Fruit fly (Drosophila melanogaster) whole organism, embryonic: ENCODE data around the gene RpL7A.

ENCODE experiments used
- CG10321 ChIP-seq: fragments of 200-800 bp; sonication (Bioruptor generic); IDR thresholded peaks from 2 replicates; pipeline ENCODE4 v1.3.6; 2022; ENCODE audit warnings: missing biosample characterization, missing genetic modification characterization
- CG10366 ChIP-seq: fragments of 200-800 bp; sonication (Bioruptor generic); IDR thresholded peaks from 2 replicates; pipeline ENCODE4 v1.3.6; 2022; ENCODE audit warnings: missing biosample characterization, missing genetic modification characterization
- CG11456 ChIP-seq: fragments of 200-800 bp; sonication (Bioruptor generic); IDR thresholded peaks from 3 replicates; pipeline ENCODE4 v1.3.6; 2022; ENCODE audit warnings: missing biosample characterization, missing genetic modification characterization
- CG11504 ChIP-seq: fragments of 200-800 bp; sonication (Bioruptor generic); optimal IDR thresholded peaks from 3 replicates; lab custom pipeline; 2019; ENCODE audit warnings: missing biosample characterization, mild to moderate bottlenecking, missing genetic modification characterization, moderate library complexity
- CG12299 ChIP-seq: fragments of 200-800 bp; sonication (Bioruptor generic); optimal IDR thresholded peaks from 2 replicates; lab custom pipeline; 2018; ENCODE audit warnings: missing biosample characterization, mild to moderate bottlenecking, missing genetic modification characterization
- CG13123 ChIP-seq: fragments of 200-800 bp; sonication (Bioruptor generic); optimal IDR thresholded peaks from 2 replicates; lab custom pipeline; 2016; ENCODE audit warnings: missing biosample characterization, missing genetic modification characterization
- CG14050 ChIP-seq: fragments of 200-800 bp; sonication (Bioruptor generic); IDR thresholded peaks from 3 replicates; pipeline ENCODE4 v1.3.6; 2022; ENCODE audit warnings: missing biosample characterization, missing genetic modification characterization
- CG14710 ChIP-seq: fragments of 200-800 bp; sonication (Bioruptor generic); optimal IDR thresholded peaks from 3 replicates; lab custom pipeline; 2019; ENCODE audit warnings: missing biosample characterization, mild to moderate bottlenecking, missing genetic modification characterization, moderate library complexity
- CG1529 ChIP-seq: fragments of 200-800 bp; sonication (Bioruptor generic); optimal IDR thresholded peaks from 3 replicates; lab custom pipeline; 2018; ENCODE audit warnings: missing biosample characterization, missing genetic modification characterization
- CG31365 ChIP-seq: fragments of 200-800 bp; sonication (Bioruptor generic); optimal IDR thresholded peaks from 2 replicates; lab custom pipeline; 2018; ENCODE audit warnings: missing biosample characterization, mild to moderate bottlenecking, missing genetic modification characterization
- CG31388 ChIP-seq: fragments of 200-800 bp; sonication (Bioruptor generic); optimal IDR thresholded peaks from 2 replicates; lab custom pipeline; 2016; ENCODE audit warnings: missing biosample characterization, missing genetic modification characterization
- CG4730 ChIP-seq: fragments of 200-800 bp; sonication (Bioruptor generic); IDR thresholded peaks from 2 replicates; pipeline ENCODE4 v1.3.6; 2022; ENCODE audit warnings: missing biosample characterization, missing genetic modification characterization
- CG5180 ChIP-seq: fragments of 200-800 bp; sonication (Bioruptor generic); optimal IDR thresholded peaks from 3 replicates; lab custom pipeline; 2017; ENCODE audit warnings: missing biosample characterization, missing genetic modification characterization, mild to moderate bottlenecking, moderate library complexity, missing genetic modification reagents
- CG6175 ChIP-seq: fragments of 200-800 bp; sonication (Bioruptor generic); IDR thresholded peaks from 3 replicates; pipeline ENCODE4 v1.3.6; 2022; ENCODE audit warnings: missing biosample characterization, missing genetic modification characterization
- CG6791 ChIP-seq: fragments of 200-800 bp; sonication (Bioruptor generic); IDR thresholded peaks from 3 replicates; pipeline ENCODE4 v1.3.6; 2022; ENCODE audit warnings: missing biosample characterization, missing genetic modification characterization; ENCODE audit not compliant: partially characterized antibody
- CG8944 ChIP-seq: fragments of 200-800 bp; sonication (Bioruptor generic); optimal IDR thresholded peaks from 3 replicates; lab custom pipeline; 2016; ENCODE audit warnings: missing biosample characterization, missing genetic modification characterization
- CG9215 ChIP-seq: fragments of 200-800 bp; sonication (Bioruptor generic); IDR thresholded peaks from 2 replicates; pipeline ENCODE4 v1.3.6; 2022; ENCODE audit warnings: missing biosample characterization, missing genetic modification characterization
- CTCF ChIP-seq: fragments of 200-800 bp; sonication (Bioruptor generic); optimal IDR thresholded peaks from 2 replicates; lab custom pipeline; 2017; ENCODE audit warnings: missing biosample characterization, mild to moderate bottlenecking, missing genetic modification characterization, moderate library complexity
- Dip2 ChIP-seq: fragments of 200-800 bp; sonication (Bioruptor generic); IDR thresholded peaks from 2 replicates; pipeline ENCODE4 v1.3.6; 2022; ENCODE audit warnings: missing biosample characterization, missing genetic modification characterization
- Dref ChIP-seq: fragments of 200-800 bp; sonication (Bioruptor generic); IDR thresholded peaks from 2 replicates; pipeline ENCODE4 v1.3.6; 2022; ENCODE audit warnings: missing biosample characterization, missing genetic modification characterization
- E2f1 ChIP-seq: fragments of 200-800 bp; sonication (Bioruptor generic); IDR thresholded peaks from 2 replicates; pipeline ENCODE4 v1.3.6; 2022; ENCODE audit warnings: missing biosample characterization, missing genetic modification characterization
- ERR ChIP-seq: fragments of 200-800 bp; sonication (Bioruptor generic); optimal IDR thresholded peaks from 2 replicates; lab custom pipeline; 2016; ENCODE audit warnings: missing biosample characterization, missing genetic modification characterization
- Fer3 ChIP-seq: fragments of 200-800 bp; sonication (Bioruptor generic); optimal IDR thresholded peaks from 2 replicates; lab custom pipeline; 2018; ENCODE audit warnings: missing biosample characterization, mild to moderate bottlenecking, missing genetic modification characterization, moderate library complexity
- GATAe ChIP-seq: fragments of 200-800 bp; sonication (Bioruptor generic); conservative IDR thresholded peaks from 2 replicates; pipeline ENCODE4 v1.3.6; 2022; ENCODE audit warnings: missing biosample characterization, missing genetic modification characterization
- Hr78 ChIP-seq, 2 experiments: fragments of 200-800 bp in 1 of 2; fragments of >200 bp in 1 of 2; sonication (Bioruptor generic) in 1 of 2; optimal IDR thresholded peaks; 2 replicates each; lab custom pipeline; 2017 to 2019; ENCODE audit warnings: missing biosample characterization in 2 of 2, missing genetic modification characterization in 2 of 2, mild to moderate bottlenecking in 1 of 2, moderate library complexity in 1 of 2
- Lpt ChIP-seq: fragments of >200 bp; optimal IDR thresholded peaks from 2 replicates; lab custom pipeline; 2018; ENCODE audit warnings: missing biosample characterization, missing genetic modification characterization
- NFAT ChIP-seq: fragments of 200-800 bp; sonication (Bioruptor generic); IDR thresholded peaks from 2 replicates; pipeline ENCODE4 v1.3.6; 2022; ENCODE audit warnings: missing biosample characterization, missing genetic modification characterization
- NfI ChIP-seq: fragments of 200-800 bp; sonication (Bioruptor generic); optimal IDR thresholded peaks from 3 replicates; lab custom pipeline; 2018; ENCODE audit warnings: missing biosample characterization, mild to moderate bottlenecking, missing genetic modification characterization, moderate library complexity
- Oli ChIP-seq: fragments of 200-800 bp; sonication (Bioruptor generic); optimal IDR thresholded peaks from 2 replicates; lab custom pipeline; 2018; ENCODE audit warnings: missing biosample characterization, mild to moderate bottlenecking, missing genetic modification characterization, moderate library complexity
- Ptx1 ChIP-seq: fragments of 200-800 bp; sonication (Bioruptor generic); IDR thresholded peaks from 2 replicates; pipeline ENCODE4 v1.3.6; 2022; ENCODE audit warnings: missing biosample characterization, missing genetic modification characterization
- Side ChIP-seq: fragments of 200-800 bp; sonication (Bioruptor generic); optimal IDR thresholded peaks from 2 replicates; lab custom pipeline; 2016; ENCODE audit warnings: missing biosample characterization, missing genetic modification characterization
- Xbp1 ChIP-seq: fragments of 200-800 bp; sonication (Bioruptor generic); optimal IDR thresholded peaks from 3 replicates; lab custom pipeline; 2016; ENCODE audit warnings: missing biosample characterization, mild to moderate bottlenecking, missing genetic modification characterization
- aop ChIP-seq: fragments of 200-800 bp; sonication (Bioruptor generic); IDR thresholded peaks from 2 replicates; pipeline ENCODE4 v1.3.6; 2022; ENCODE audit warnings: missing biosample characterization, missing genetic modification characterization
- bcd ChIP-seq: fragments of 200-800 bp; sonication (Bioruptor generic); optimal IDR thresholded peaks from 2 replicates; lab custom pipeline; 2017; ENCODE audit warnings: missing biosample characterization, mild to moderate bottlenecking, missing genetic modification characterization
- cas ChIP-seq: fragments of 200-800 bp; sonication (Bioruptor generic); IDR thresholded peaks from 2 replicates; pipeline ENCODE4 v1.3.6; 2022; ENCODE audit warnings: missing biosample characterization, missing genetic modification characterization
- caup ChIP-seq: fragments of 200-800 bp; sonication (Bioruptor generic); optimal IDR thresholded peaks from 3 replicates; lab custom pipeline; 2017; ENCODE audit warnings: missing biosample characterization, mild to moderate bottlenecking, missing genetic modification characterization, moderate library complexity; ENCODE audit not compliant: severe bottlenecking
- crc ChIP-seq: fragments of 200-800 bp; sonication (Bioruptor generic); optimal IDR thresholded peaks from 2 replicates; lab custom pipeline; 2016; ENCODE audit warnings: missing biosample characterization, missing genetic modification characterization
- eyg ChIP-seq: fragments of 200-800 bp; sonication (Bioruptor generic); optimal IDR thresholded peaks from 3 replicates; lab custom pipeline; 2016; ENCODE audit warnings: missing biosample characterization, missing genetic modification characterization
- fd96Cb ChIP-seq: fragments of 200-800 bp; sonication (Bioruptor generic); optimal IDR thresholded peaks from 2 replicates; lab custom pipeline; 2018; ENCODE audit warnings: missing biosample characterization, mild to moderate bottlenecking, missing genetic modification characterization, moderate library complexity
- gcm ChIP-seq: fragments of 200-800 bp; sonication (Bioruptor generic); optimal IDR thresholded peaks from 2 replicates; lab custom pipeline; 2019; ENCODE audit warnings: missing biosample characterization, mild to moderate bottlenecking, missing genetic modification characterization, moderate library complexity
- gt ChIP-seq: fragments of 200-800 bp; sonication (Bioruptor generic); IDR thresholded peaks from 2 replicates; pipeline ENCODE4 v1.3.6; 2022; ENCODE audit warnings: missing biosample characterization, missing genetic modification characterization
- pita ChIP-seq: fragments of 200-800 bp; sonication (Bioruptor generic); optimal IDR thresholded peaks from 2 replicates; lab custom pipeline; 2017; ENCODE audit warnings: missing biosample characterization, mild to moderate bottlenecking, missing genetic modification characterization
- sc ChIP-seq, 3 experiments: fragments of >200 bp in 2 of 3; fragments of 200-800 bp in 1 of 3; sonication (Bioruptor generic) in 1 of 3; optimal IDR thresholded peaks; 2 replicates in 2 of 3; 3 replicates in 1 of 3; lab custom pipeline; 2017; ENCODE audit warnings: mild to moderate bottlenecking in 1 of 3, missing biosample characterization in 1 of 3, missing genetic modification characterization in 1 of 3, missing genetic modification reagents in 1 of 3
- slou ChIP-seq: fragments of 200-800 bp; sonication (Bioruptor generic); optimal IDR thresholded peaks from 3 replicates; lab custom pipeline; 2016; ENCODE audit warnings: missing biosample characterization, missing genetic modification characterization
- so ChIP-seq: fragments of 200-800 bp; sonication (Bioruptor generic); IDR thresholded peaks from 3 replicates; pipeline ENCODE4 v1.3.6; 2022; ENCODE audit warnings: missing biosample characterization, missing genetic modification characterization
- sug ChIP-seq: fragments of 200-800 bp; optimal IDR thresholded peaks from 2 replicates; lab custom pipeline; 2019; ENCODE audit warnings: missing biosample characterization, mild to moderate bottlenecking, missing genetic modification characterization, moderate library complexity
- tap ChIP-seq: fragments of 200-800 bp; optimal IDR thresholded peaks from 3 replicates; lab custom pipeline; 2019; ENCODE audit warnings: missing biosample characterization, mild to moderate bottlenecking, missing genetic modification characterization, moderate library complexity
- tgo ChIP-seq: fragments of 200-800 bp; sonication (Bioruptor generic); IDR thresholded peaks from 3 replicates; pipeline ENCODE4 v1.3.6; 2022; ENCODE audit warnings: missing biosample characterization, missing genetic modification characterization
- usp ChIP-seq: fragments of >200 bp; optimal IDR thresholded peaks from 2 replicates; lab custom pipeline; 2017; ENCODE audit warnings: missing biosample characterization, missing genetic modification characterization
- z ChIP-seq: fragments of 200-800 bp; sonication (Bioruptor generic); IDR thresholded peaks from 3 replicates; pipeline ENCODE4 v1.3.6; 2022; ENCODE audit warnings: missing biosample characterization, missing genetic modification characterization

The RpL7A gene

DNA sequence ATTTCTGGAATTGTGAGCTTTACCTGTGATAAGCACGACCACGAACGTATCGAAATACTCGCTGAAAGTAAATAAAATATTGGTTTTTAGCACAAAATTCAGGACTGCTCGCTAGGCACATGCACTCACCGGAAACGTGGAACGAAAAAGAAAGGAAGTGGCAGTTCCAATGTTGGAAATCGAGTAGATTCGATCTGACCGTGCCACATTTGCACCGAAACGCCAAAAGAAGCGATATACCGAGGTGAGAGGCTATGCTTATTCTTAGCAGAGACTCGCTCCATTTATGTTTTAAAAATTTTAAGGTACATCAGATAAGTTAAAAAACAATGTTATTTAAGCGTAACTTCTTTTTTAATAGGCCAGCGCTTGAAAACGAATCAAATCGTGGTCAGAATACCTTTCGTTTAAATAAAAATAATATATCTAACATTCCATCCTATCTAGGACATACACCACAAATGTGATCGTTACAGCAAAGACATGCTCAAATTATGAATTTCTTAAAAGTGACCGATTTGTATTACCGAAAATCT is at the start of gene RpL7A (continued):
- TF ChIP-seq tgo (peak; percentile 31; the same call in 1 of the 3 replicates), CG1529 (peak; percentile 45), tap (tag; lab: Kevin White, UChicago) (peak; percentile 2), fd96Cb (no peak), CG9215 (GFP tag; lab: Robert Waterston, UW) (peak; percentile 25), CG10321 (GFP tag; lab: Robert Waterston, UW) (peak; percentile 34; the same call in 1 of the 2 replicates), NfI (GFP tag; lab: Kevin White, UChicago) (peak; percentile 81), eyg (GFP tag; lab: Kevin White, UChicago) (peak; percentile 47), CG8944 (no peak), CG6791 (GFP tag; lab: Robert Waterston, UW) (no peak), CG13123 (GFP tag; lab: Kevin White, UChicago) (no peak), Lpt (GFP tag; lab: Kevin White, UChicago) (no peak), CG14710 (tag; lab: Kevin White, UChicago) (peak; percentile 88), bcd (GFP tag; lab: Kevin White, UChicago) (peak; percentile 74), aop (GFP tag; lab: Robert Waterston, UW) (no peak), Dip2 (GFP tag; lab: Robert Waterston, UW) (no peak), CG31365 (tag; lab: Kevin White, UChicago) (peak; percentile 61), Hr78 (GFP tag; optimal IDR thresholded peaks at IDR 0.05; lab: Kevin White, UChicago) (no peak), caup (peak; percentile 87), CG11456 (GFP tag; lab: Robert Waterston, UW) (peak; percentile 78; the same call in 2 of the 3 replicates), Oli (tag; lab: Kevin White, UChicago) (peak; percentile 9), CG4730 (GFP tag; lab: Robert Waterston, UW) (peak; percentile 12; the same call in 1 of the 2 replicates), Fer3 (peak; percentile 61), gt (GFP tag; lab: Robert Waterston, UW) (0 out of 2 replicates have a peak, but pooled peaks have one; percentile 22), slou (no peak), so (GFP tag; lab: Robert Waterston, UW) (peak; percentile 58; the same call in 1 of the 3 replicates), CTCF (GFP tag; lab: Kevin White, UChicago) (peak; percentile 40), cas (GFP tag; lab: Robert Waterston, UW) (no peak), CG14050 (GFP tag; lab: Robert Waterston, UW) (0 out of 3 replicates have a peak, but pooled peaks have one; percentile 44), CG5180 (peak; percentile 48), pita (peak; percentile 73), NFAT (peak; percentile 84), CG11504 (peak; percentile 48), crc (peak; percentile 3), E2f1 (GFP tag; lab: Robert Waterston, UW) (peak; percentile 46; the same call in 1 of the 2 replicates), Dref (peak; percentile 35; the same call in 1 of the 2 replicates), CG10366 (GFP tag; lab: Robert Waterston, UW) (peak; percentile 39; the same call in 1 of the 2 replicates), ERR (GFP tag; lab: Kevin White, UChicago) (no peak), CG6175 (peak; percentile 54; the same call in 1 of the 3 replicates), sug (peak; percentile 10), GATAe (GFP tag; lab: Robert Waterston, UW) (no peak), Side (GFP tag; lab: Kevin White, UChicago) (peak; percentile 66), sc (optimal IDR thresholded peaks at IDR 0.05; lab: Kevin White, UChicago) (no peak), sc (GFP tag; optimal IDR thresholded peaks at IDR 0.05; lab: Kevin White, UChicago) (peak; percentile 44), Ptx1 (GFP tag; lab: Robert Waterston, UW) (peak; percentile 23), z (GFP tag; lab: Robert Waterston, UW) (no peak), Xbp1 (GFP tag; lab: Kevin White, UChicago) (peak; percentile 53), CG12299 (tag; lab: Kevin White, UChicago) (peak; percentile 48), gcm (GFP tag; lab: Kevin White, UChicago) (peak; percentile 45), usp (GFP tag; lab: Kevin White, UChicago) (no peak), CG31388 (GFP tag; lab: Kevin White, UChicago) (no peak)
